Fruit fly (Drosophila melanogaster) whole organism: ENCODE results near the gene gfzf.

Experiments used
- CG8478 ChIP-seq: fragments of >200 bp; optimal IDR thresholded peaks from 2 replicates; lab custom pipeline; 2018; ENCODE audit warnings: inconsistent platforms
- EcR ChIP-seq, 2 experiments: fragments of >200 bp; optimal IDR thresholded peaks; 2 replicates each; lab custom pipeline; 2017; ENCODE audit warnings: missing biosample characterization in 2 of 2, missing genetic modification characterization in 2 of 2, missing genetic modification reagents in 2 of 2
- pan ChIP-seq: fragments of >200 bp; optimal IDR thresholded peaks from 2 replicates; lab custom pipeline; 2017
- psq ChIP-seq: fragments of >200 bp; optimal IDR thresholded peaks from 2 replicates; lab custom pipeline; 2017

dm6 chr3R:7154586-7155357 lies 4.0 kb upstream of the gfzf start, which contains the start of gene MAGE:
- TF ChIP-seq EcR (GFP tag; optimal IDR thresholded peaks at IDR 0.05; lab: Kevin White, UChicago), result no peak
- no peak for TF ChIP-seq CG8478 (lab: Kevin White, UChicago)
- TF ChIP-seq psq (lab: Kevin White, UChicago), result no peak
- TF ChIP-seq pan (lab: Kevin White, UChicago), result no peak
